Worm (Caenorhabditis elegans): Measurements from ENCODE around the gene swan-1.

The swan-1 gene

ce11 chrV:13763723-13764122, 43.3 kb downstream of the swan-1 start:
- TF ChIP-seq tbx-8 (GFP tag; optimal IDR thresholded peaks at IDR 0.05): no peak
- no peak for TF ChIP-seq blmp-1 (tag; optimal IDR thresholded peaks at IDR 0.05)
- no peak for TF ChIP-seq nhr-12 (tag; optimal IDR thresholded peaks at IDR 0.05)
- no peak for TF ChIP-seq ces-1 (GFP tag; optimal IDR thresholded peaks at IDR 0.05)
- no peak for TF ChIP-seq M03D4.4 (tag; optimal IDR thresholded peaks at IDR 0.05)
- TF ChIP-seq sptf-1 (tag; optimal IDR thresholded peaks at IDR 0.05): no peak
- no peak for TF ChIP-seq sem-2 (GFP tag; optimal IDR thresholded peaks at IDR 0.05)
- TF ChIP-seq lsy-2 (tag; optimal IDR thresholded peaks at IDR 0.05): no peak
- no peak for TF ChIP-seq lin-13 (tag; optimal IDR thresholded peaks at IDR 0.05)
- no peak for TF ChIP-seq ham-2 (GFP tag; optimal IDR thresholded peaks at IDR 0.05)
- no peak for TF ChIP-seq pha-4 (tag; optimal IDR thresholded peaks at IDR 0.05)
- TF ChIP-seq ztf-11 (tag; optimal IDR thresholded peaks at IDR 0.05): no peak
- TF ChIP-seq mls-2 (tag; optimal IDR thresholded peaks at IDR 0.05): no peak

- TF ChIP-seq ces-1 (GFP tag; optimal IDR thresholded peaks at IDR 0.05) (peak; percentile 59), cnd-1 (tag; optimal IDR thresholded peaks at IDR 0.05) (no peak)
Observed at ce11 chrV:13762426-13763127, 44.5 kb downstream of the swan-1 start, which contains the start of gene F20G2.6. TSS of gene F20G2.6 (plus strand) at chrV:13763077.

- TF ChIP-seq mep-1 (tag; optimal IDR thresholded peaks at IDR 0.05): no peak
- no peak for TF ChIP-seq hlh-1 (tag; optimal IDR thresholded peaks at IDR 0.05)
- no peak for TF ChIP-seq lsy-2 (tag; optimal IDR thresholded peaks at IDR 0.05)
- peak; percentile 32 for TF ChIP-seq ces-1 (GFP tag; optimal IDR thresholded peaks at IDR 0.05)
Observed at ce11 chrV:13757349-13757748, 49.7 kb downstream of the swan-1 start.

- TF ChIP-seq nhr-76 (tag; optimal IDR thresholded peaks at IDR 0.05): no peak
- TF ChIP-seq hlh-1 (tag; optimal IDR thresholded peaks at IDR 0.05): peak; percentile 6
Observed at ce11 chrV:13756359-13757091, 50.5 kb downstream of the swan-1 start, which contains the start of gene F20G2.2. TSS of gene F20G2.2 (minus strand) at chrV:13756409.

All from whole organism, mixed stage, embryonic.